Worm (Caenorhabditis elegans): Measurements from ENCODE around the gene unc-27.

DNA sequence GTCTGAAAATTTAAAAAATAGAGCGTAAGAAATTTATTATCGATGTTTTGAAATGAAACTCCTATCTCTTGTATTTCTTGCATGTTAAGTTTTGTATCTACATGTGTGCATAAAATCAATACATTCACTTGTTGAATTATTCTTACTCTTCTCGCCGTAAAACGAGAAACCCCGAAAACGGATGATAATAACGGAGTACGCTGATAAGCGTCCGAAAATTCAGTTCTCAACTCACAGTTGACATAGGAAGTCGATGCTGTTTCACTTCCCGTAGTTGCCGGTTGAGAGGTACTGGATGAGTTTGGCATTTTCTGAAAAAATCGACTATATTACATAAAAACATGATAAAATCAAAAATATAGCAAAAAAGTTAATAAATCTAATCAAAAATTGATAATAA lies 46.1 kb downstream of the unc-27 start, which contains the start of gene sec-15:
- TF ChIP-seq aly-1 (tag; optimal IDR thresholded peaks at IDR 0.05), result no peak
- TF ChIP-seq pes-1 (GFP tag; IDR thresholded peaks at IDR 0.05), result no peak
- TF ChIP-seq ama-1 (optimal IDR thresholded peaks at IDR 0.05), result no peak
